Worm (Caenorhabditis elegans): ENCODE measurements around the gene clip-1.
A peak's percentile ranks its signal among the peaks of the same experiment; 100 is the strongest.

clip-1 gene

ce11 chrIII:9239983-9240382 lies 28.9 kb downstream of the clip-1 start, which contains the start of gene saeg-2 (continued):
- TF ChIP-seq Y105C5A.15 (GFP tag; IDR thresholded peaks at IDR 0.05): 0 out of 2 replicates have a peak, but pooled peaks have one; percentile 35
- no peak for TF ChIP-seq fos-1 (tag; optimal IDR thresholded peaks at IDR 0.05)
- TF ChIP-seq mxl-2 (GFP tag; conservative IDR thresholded peaks at IDR 0.05): no peak
- TF ChIP-seq nhr-6 (tag; optimal IDR thresholded peaks at IDR 0.05): no peak
- no peak for TF ChIP-seq ceh-20 (GFP tag; IDR thresholded peaks at IDR 0.05)
- no peak for TF ChIP-seq ztf-11 (tag; optimal IDR thresholded peaks at IDR 0.05)
- no peak for TF ChIP-seq F26F4.8 (GFP tag; conservative IDR thresholded peaks at IDR 0.05)
- no peak for TF ChIP-seq daf-12 (tag; optimal IDR thresholded peaks at IDR 0.05)
- TF ChIP-seq madf-9 (GFP tag; conservative IDR thresholded peaks at IDR 0.05): no peak
- TF ChIP-seq ama-1 (optimal IDR thresholded peaks at IDR 0.05): no peak
- no peak for TF ChIP-seq ceh-82 (tag; optimal IDR thresholded peaks at IDR 0.05)
- peak; percentile 34 for TF ChIP-seq rbr-2 (tag; optimal IDR thresholded peaks at IDR 0.05)
- 0 out of 2 replicates have a peak, but pooled peaks have one; percentile 51 for TF ChIP-seq egl-43 (GFP tag; IDR thresholded peaks at IDR 0.05)
- no peak for TF ChIP-seq zag-1 (tag; optimal IDR thresholded peaks at IDR 0.05)
- peak; percentile 31 for TF ChIP-seq hlh-30 (tag; optimal IDR thresholded peaks at IDR 0.05; ENCODE audit: insufficient read depth)
- no peak for TF ChIP-seq skn-1 (tag; optimal IDR thresholded peaks at IDR 0.05)
- TF ChIP-seq D1046.2 (GFP tag; IDR thresholded peaks at IDR 0.05): no peak
- peak; percentile 52 for TF ChIP-seq mep-1 (tag; optimal IDR thresholded peaks at IDR 0.05)
- TF ChIP-seq arid-1 (GFP tag; conservative IDR thresholded peaks at IDR 0.05): no peak
- TF ChIP-seq daf-8 (GFP tag; IDR thresholded peaks at IDR 0.05): no peak
- TF ChIP-seq lin-15B (tag; optimal IDR thresholded peaks at IDR 0.05): no peak
- TF ChIP-seq daf-16 (GFP tag; optimal IDR thresholded peaks at IDR 0.05): no peak
- TF ChIP-seq daf-16 (tag; optimal IDR thresholded peaks at IDR 0.05): peak; percentile 51
- TF ChIP-seq zfp-2 (tag; optimal IDR thresholded peaks at IDR 0.05): no peak
- TF ChIP-seq set-16 (GFP tag; IDR thresholded peaks at IDR 0.05): no peak
- TF ChIP-seq snpc-4 (tag; optimal IDR thresholded peaks at IDR 0.05): no peak
- no peak for TF ChIP-seq nhr-237 (tag; optimal IDR thresholded peaks at IDR 0.05)
- TF ChIP-seq jun-1 (tag; optimal IDR thresholded peaks at IDR 0.05): no peak
- no peak for TF ChIP-seq unc-39 (tag; optimal IDR thresholded peaks at IDR 0.05)
- TF ChIP-seq zip-2 (tag; optimal IDR thresholded peaks at IDR 0.05): no peak
- TF ChIP-seq unc-130 (GFP tag; optimal IDR thresholded peaks at IDR 0.05): no peak
- peak; percentile 93 for TF ChIP-seq aha-1 (tag)
- TF ChIP-seq hmg-1.1 (GFP tag; IDR thresholded peaks at IDR 0.05): peak; percentile 62
- no peak for TF ChIP-seq lim-7 (GFP tag; IDR thresholded peaks at IDR 0.05)
- no peak for TF ChIP-seq dmd-9 (GFP tag; IDR thresholded peaks at IDR 0.05)
- TF ChIP-seq mxl-3 (GFP tag; optimal IDR thresholded peaks at IDR 0.05): peak; percentile 75
- TF ChIP-seq mdl-1 (tag; optimal IDR thresholded peaks at IDR 0.05): peak in 1 of 2 experiments; percentile 71
- TF ChIP-seq lir-3 (tag; optimal IDR thresholded peaks at IDR 0.05): no peak
- TF ChIP-seq ces-1 (GFP tag; optimal IDR thresholded peaks at IDR 0.05): no peak
- no peak for TF ChIP-seq spr-3 (GFP tag; optimal IDR thresholded peaks at IDR 0.05)
- no peak for TF ChIP-seq ceh-44 (GFP tag; IDR thresholded peaks at IDR 0.05)
- TF ChIP-seq unc-62 (GFP tag; optimal IDR thresholded peaks at IDR 0.05 in 1 of 2): no peak
- no peak for TF ChIP-seq unc-62 (tag; optimal IDR thresholded peaks at IDR 0.05)
- TF ChIP-seq nhr-102 (tag; optimal IDR thresholded peaks at IDR 0.05): no peak
- peak; percentile 36 for TF ChIP-seq pqm-1 (tag; optimal IDR thresholded peaks at IDR 0.05)
- no peak for TF ChIP-seq daf-19 (GFP tag; conservative IDR thresholded peaks at IDR 0.05)
- no peak for TF ChIP-seq tag-97 (GFP tag; IDR thresholded peaks at IDR 0.05)
- no peak for TF ChIP-seq pha-4 (GFP tag; IDR thresholded peaks at IDR 0.05)
- TF ChIP-seq pha-4 (tag; optimal IDR thresholded peaks at IDR 0.05): peak; percentile 41
- TF ChIP-seq attf-4 (tag; optimal IDR thresholded peaks at IDR 0.05): no peak
- TF ChIP-seq cey-2 (tag; optimal IDR thresholded peaks at IDR 0.05; ENCODE audit: borderline replicate concordance, insufficient read depth): no peak
- TF ChIP-seq T20F7.1 (GFP tag; optimal IDR thresholded peaks at IDR 0.05): no peak
- no peak for TF ChIP-seq ceh-28 (tag; optimal IDR thresholded peaks at IDR 0.05)
- TF ChIP-seq nhr-41 (GFP tag; IDR thresholded peaks at IDR 0.05): no peak
